Fruit fly (Drosophila melanogaster): ENCODE data around the gene CG6693.

The CG6693 gene

DNA sequence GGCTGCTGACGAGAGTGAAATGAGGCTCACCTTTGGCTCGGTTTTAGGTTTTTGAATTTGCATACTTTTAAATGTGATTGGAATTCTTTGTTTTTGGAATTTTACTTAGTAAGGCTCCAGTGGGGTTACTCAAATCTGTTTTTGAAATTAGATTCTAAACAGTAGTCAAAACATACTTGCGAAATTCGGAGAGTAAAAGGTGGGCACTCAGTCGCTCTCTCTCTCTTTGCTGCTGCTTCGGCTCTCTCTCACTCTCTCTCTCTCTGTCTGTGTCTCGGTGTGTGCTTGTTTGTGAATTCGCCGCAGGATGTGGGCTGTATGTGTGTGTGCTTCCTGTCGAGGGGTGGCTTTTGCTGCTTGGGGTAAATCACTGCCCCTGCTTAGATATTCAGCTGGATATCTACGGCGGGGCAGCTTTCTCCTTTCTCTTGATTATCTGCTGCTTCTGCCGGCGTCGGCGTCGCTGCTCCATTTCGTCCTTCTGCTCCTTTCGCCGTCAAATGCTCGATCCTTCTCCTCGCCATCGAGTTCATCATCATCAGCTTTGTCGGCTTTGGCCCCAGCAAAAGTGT is 33.0 kb upstream of the CG6693 start:
- TF ChIP-seq CG3919 (GFP tag; optimal IDR thresholded peaks at IDR 0.05) (no peak), Hr38 (GFP tag; optimal IDR thresholded peaks at IDR 0.05) (no peak), eg (GFP tag; IDR thresholded peaks at IDR 0.05) (no peak), topi (GFP tag; optimal IDR thresholded peaks at IDR 0.05) (no peak), dac (GFP tag; optimal IDR thresholded peaks at IDR 0.05) (no peak), Sox15 (GFP tag; optimal IDR thresholded peaks at IDR 0.05) (no peak), CG31627 (GFP tag; optimal IDR thresholded peaks at IDR 0.05) (no peak), CG8632 (GFP tag; optimal IDR thresholded peaks at IDR 0.05) (no peak), CG6792 (GFP tag; optimal IDR thresholded peaks at IDR 0.05) (no peak), fd59A (GFP tag; optimal IDR thresholded peaks at IDR 0.05) (no peak), cyc (GFP tag; optimal IDR thresholded peaks at IDR 0.05) (no peak), CG10631 (GFP tag; optimal IDR thresholded peaks at IDR 0.05) (no peak), dsx (GFP tag; optimal IDR thresholded peaks at IDR 0.05; ENCODE audit: poor library complexity, severe bottlenecking) (no peak), Eip78C (GFP tag) (no peak), CG6854 (GFP tag; optimal IDR thresholded peaks at IDR 0.05) (no peak), Met (GFP tag; optimal IDR thresholded peaks at IDR 0.05) (no peak), Gug (GFP tag; IDR thresholded peaks at IDR 0.05) (no peak), CG11294 (GFP tag; IDR thresholded peaks at IDR 0.05) (no peak), svp (GFP tag) (no peak), Hr39 (GFP tag; optimal IDR thresholded peaks at IDR 0.05) (no peak)

DNA sequence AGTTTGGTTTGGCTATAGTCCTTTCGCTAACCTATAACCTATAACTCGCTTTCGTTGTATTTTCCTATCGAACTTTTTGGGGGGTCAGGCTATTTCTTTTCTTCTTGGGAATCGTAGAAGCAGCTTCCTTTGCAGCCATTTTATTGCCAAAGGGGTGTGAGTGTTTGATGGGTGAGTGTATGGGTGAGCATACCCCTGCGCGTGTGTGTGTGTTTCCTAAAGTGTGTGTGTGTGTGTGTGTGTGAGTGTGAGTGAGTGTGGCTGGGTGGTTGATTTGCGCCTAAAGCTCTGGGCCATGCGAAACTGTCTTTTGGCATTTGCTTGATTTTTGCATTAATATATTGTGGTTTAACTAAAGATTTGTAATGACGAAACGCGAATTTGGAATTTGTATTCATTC is 32.3 kb upstream of the CG6693 start:
- no peak for TF ChIP-seq esn (GFP tag; optimal IDR thresholded peaks at IDR 0.05)
- TF ChIP-seq Sox14 (GFP tag; optimal IDR thresholded peaks at IDR 0.05): no peak
- no peak for TF ChIP-seq net (GFP tag; optimal IDR thresholded peaks at IDR 0.05)
- TF ChIP-seq fd85E (GFP tag; optimal IDR thresholded peaks at IDR 0.05): no peak
- no peak for TF ChIP-seq CG15336 (GFP tag; IDR thresholded peaks at IDR 0.05)
- no peak for TF ChIP-seq CG9139 (GFP tag; optimal IDR thresholded peaks at IDR 0.05)
- TF ChIP-seq pdm3 (GFP tag; optimal IDR thresholded peaks at IDR 0.05): no peak
- no peak for TF ChIP-seq CG8119 (GFP tag; IDR thresholded peaks at IDR 0.05)
- TF ChIP-seq CG6808 (GFP tag; optimal IDR thresholded peaks at IDR 0.05): no peak
- TF ChIP-seq achi (GFP tag; optimal IDR thresholded peaks at IDR 0.05): no peak
- no peak for TF ChIP-seq CG7368 (GFP tag; optimal IDR thresholded peaks at IDR 0.05)
- TF ChIP-seq CG6792 (GFP tag; optimal IDR thresholded peaks at IDR 0.05): no peak

DNA sequence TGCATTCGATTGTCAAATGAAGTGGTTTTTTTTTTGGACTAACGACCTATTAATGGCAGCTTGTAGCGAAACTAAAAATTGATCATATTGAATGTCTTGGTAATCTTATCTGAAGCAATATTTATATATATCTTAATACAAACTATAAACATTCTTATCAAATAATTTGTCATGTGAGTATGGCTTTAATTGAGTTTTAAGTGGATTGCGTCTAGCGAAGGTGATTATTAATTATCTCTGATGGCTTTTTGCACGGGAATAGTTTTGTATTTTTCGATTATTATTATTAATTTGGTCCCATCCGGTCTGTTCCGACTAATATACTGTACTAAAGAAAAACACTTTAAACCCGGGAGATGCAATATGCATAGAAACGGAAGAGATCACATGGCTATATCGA is 25.4 kb upstream of the CG6693 start:
- TF ChIP-seq fd59A (GFP tag; optimal IDR thresholded peaks at IDR 0.05) (no peak), Eip93F (GFP tag; optimal IDR thresholded peaks at IDR 0.05) (no peak), Sox15 (GFP tag; optimal IDR thresholded peaks at IDR 0.05) (no peak), OdsH (GFP tag; optimal IDR thresholded peaks at IDR 0.05) (no peak), Lpt (GFP tag; optimal IDR thresholded peaks at IDR 0.05) (no peak), CG8319 (GFP tag; optimal IDR thresholded peaks at IDR 0.05) (no peak), CG32006 (GFP tag; optimal IDR thresholded peaks at IDR 0.05) (no peak), Smox (GFP tag; optimal IDR thresholded peaks at IDR 0.05) (no peak), CG4318 (GFP tag; optimal IDR thresholded peaks at IDR 0.05) (no peak), lz (GFP tag; optimal IDR thresholded peaks at IDR 0.05) (no peak), CG16779 (tag; optimal IDR thresholded peaks at IDR 0.05) (no peak), vri (GFP tag; optimal IDR thresholded peaks at IDR 0.05) (no peak), CG9139 (GFP tag; optimal IDR thresholded peaks at IDR 0.05) (no peak), achi (GFP tag; optimal IDR thresholded peaks at IDR 0.05) (no peak), cyc (GFP tag; optimal IDR thresholded peaks at IDR 0.05) (no peak)
